Fruit fly (Drosophila melanogaster) whole organism, wandering third instar larva: ENCODE measurements around the gene CG18622.
A peak's percentile ranks its signal among the peaks of the same experiment; 100 is the strongest.

Source experiments
- Abd-B ChIP-seq: fragments of >200 bp; optimal IDR thresholded peaks from 2 replicates; lab custom pipeline; 2017; ENCODE audit warnings: missing biosample characterization, missing genetic modification characterization
- CG32264 ChIP-seq: fragments of 200-800 bp; sonication (Bioruptor generic); optimal IDR thresholded peaks from 2 replicates; lab custom pipeline; 2016; ENCODE audit warnings: missing biosample characterization, missing genetic modification characterization
- CG9705 ChIP-seq: fragments of 200-800 bp; sonication (Bioruptor generic); optimal IDR thresholded peaks from 2 replicates; lab custom pipeline; 2018; ENCODE audit warnings: missing biosample characterization, mild to moderate bottlenecking, missing genetic modification characterization
- CrebA ChIP-seq: fragments of 200-800 bp; sonication (Bioruptor generic); optimal IDR thresholded peaks from 2 replicates; lab custom pipeline; 2016; ENCODE audit warnings: missing biosample characterization, mild to moderate bottlenecking, missing genetic modification characterization, borderline replicate concordance
- Dfd ChIP-seq: fragments of >200 bp; optimal IDR thresholded peaks from 2 replicates; lab custom pipeline; 2017; ENCODE audit warnings: missing biosample characterization, missing genetic modification characterization
- Dif ChIP-seq: fragments of 200-275, 200-300 bp; sonication (Bioruptor generic); optimal IDR thresholded peaks from 2 replicates; lab custom pipeline; 2018; ENCODE audit warnings: missing biosample characterization, missing genetic modification characterization; ENCODE audit not compliant: partially characterized antibody
- GATAd ChIP-seq: sonication (Bioruptor generic); optimal IDR thresholded peaks from 2 replicates; lab custom pipeline; 2016; ENCODE audit warnings: missing biosample characterization, missing genetic modification characterization
- HLH106 ChIP-seq: fragments of 200-800 bp; optimal IDR thresholded peaks from 3 replicates; lab custom pipeline; 2019; ENCODE audit warnings: missing biosample characterization, mild to moderate bottlenecking, missing genetic modification characterization, moderate library complexity
- Hnf4 ChIP-seq: fragments of 200-800 bp; sonication (Bioruptor generic); optimal IDR thresholded peaks from 2 replicates; lab custom pipeline; 2016; ENCODE audit warnings: missing biosample characterization, mild to moderate bottlenecking, missing genetic modification characterization
- Hr78 ChIP-seq: fragments of >200 bp; optimal IDR thresholded peaks from 2 replicates; lab custom pipeline; 2017; ENCODE audit warnings: missing biosample characterization, missing genetic modification characterization
- Hr83 ChIP-seq: fragments of 200-300 bp; sonication (Bioruptor generic); optimal IDR thresholded peaks from 2 replicates; lab custom pipeline; 2016; ENCODE audit warnings: missing biosample characterization, mild to moderate bottlenecking, missing genetic modification characterization, moderate library complexity; ENCODE audit not compliant: poor library complexity, severe bottlenecking
- Jra ChIP-seq: sonication (Bioruptor generic); optimal IDR thresholded peaks from 2 replicates; lab custom pipeline; 2016; ENCODE audit warnings: missing biosample characterization, missing genetic modification characterization
- Mio ChIP-seq: sonication (Bioruptor generic); optimal IDR thresholded peaks from 2 replicates; lab custom pipeline; 2016; ENCODE audit warnings: missing biosample characterization, missing genetic modification characterization
- Myc ChIP-seq: fragments of >200 bp; optimal IDR thresholded peaks from 2 replicates; lab custom pipeline; 2017
- N ChIP-seq: fragments of >200 bp; optimal IDR thresholded peaks from 2 replicates; lab custom pipeline; 2018; ENCODE audit warnings: missing biosample characterization, missing external identifiers, missing genetic modification characterization
- OdsH ChIP-seq: fragments of 200-800 bp; sonication (Bioruptor generic); optimal IDR thresholded peaks from 2 replicates; lab custom pipeline; 2016; ENCODE audit warnings: missing biosample characterization, mild to moderate bottlenecking, missing genetic modification characterization
- Rel ChIP-seq, 2 experiments: fragments of 200-800 bp; sonication (Bioruptor generic) in 1 of 2; optimal IDR thresholded peaks; 2 replicates in 1 of 2; 3 replicates in 1 of 2; lab custom pipeline; 2016 to 2019; ENCODE audit warnings: mild to moderate bottlenecking in 2 of 2, missing biosample characterization in 2 of 2, missing genetic modification characterization in 2 of 2, moderate library complexity in 1 of 2
- Sp1 ChIP-seq: fragments of 200-800 bp; sonication (Bioruptor generic); optimal IDR thresholded peaks from 3 replicates; lab custom pipeline; 2019; ENCODE audit warnings: missing biosample characterization, mild to moderate bottlenecking, missing genetic modification characterization, moderate library complexity
- Vsx2 ChIP-seq: fragments of 200-300, 225-300 bp; sonication (Bioruptor generic); optimal IDR thresholded peaks from 2 replicates; lab custom pipeline; 2018; ENCODE audit warnings: missing biosample characterization, missing genetic modification characterization; ENCODE audit not compliant: partially characterized antibody
- br ChIP-seq: fragments of 200-800 bp; sonication (Bioruptor generic); optimal IDR thresholded peaks from 2 replicates; lab custom pipeline; 2016; ENCODE audit warnings: missing biosample characterization, missing genetic modification characterization
- brk ChIP-seq: fragments of 200-800 bp; sonication (Bioruptor generic); optimal IDR thresholded peaks from 2 replicates; lab custom pipeline; 2016; ENCODE audit warnings: missing biosample characterization, mild to moderate bottlenecking, missing genetic modification characterization
- dl ChIP-seq, 2 experiments: fragments of 175-275, 200-275 bp in 1 of 2; fragments of 200-275 bp in 1 of 2; sonication (Bioruptor generic); optimal IDR thresholded peaks; lab custom pipeline; 2018; ENCODE audit warnings: mild to moderate bottlenecking in 2 of 2, missing biosample characterization in 2 of 2, missing genetic modification characterization in 2 of 2, moderate library complexity in 2 of 2; ENCODE audit not compliant: partially characterized antibody in 2 of 2, insufficient read depth in 1 of 2
- dmrt93B ChIP-seq: fragments of 200-800 bp; sonication (Bioruptor generic); optimal IDR thresholded peaks from 2 replicates; lab custom pipeline; 2018; ENCODE audit warnings: missing biosample characterization, mild to moderate bottlenecking, missing genetic modification characterization
- dsf ChIP-seq: sonication (Bioruptor generic); optimal IDR thresholded peaks from 2 replicates; lab custom pipeline; 2016; ENCODE audit warnings: missing biosample characterization, missing genetic modification characterization, borderline replicate concordance
- ey ChIP-seq: fragments of 200-800 bp; sonication (Bioruptor generic); optimal IDR thresholded peaks from 2 replicates; lab custom pipeline; 2016; ENCODE audit warnings: missing biosample characterization, missing genetic modification characterization
- foxo ChIP-seq, 2 experiments: fragments of 200-800 bp; sonication (Bioruptor generic); optimal IDR thresholded peaks; 2 replicates in 1 of 2; 3 replicates in 1 of 2; lab custom pipeline; 2016 to 2017; ENCODE audit warnings: missing biosample characterization in 2 of 2, missing genetic modification characterization in 2 of 2
- fru ChIP-seq: fragments of 200-800 bp; sonication (Bioruptor generic); optimal IDR thresholded peaks from 3 replicates; lab custom pipeline; 2016; ENCODE audit warnings: missing biosample characterization, mild to moderate bottlenecking, missing genetic modification characterization
- h ChIP-seq: fragments of 200-800 bp; sonication (Bioruptor generic); optimal IDR thresholded peaks from 3 replicates; lab custom pipeline; 2016; ENCODE audit warnings: missing biosample characterization, mild to moderate bottlenecking, missing genetic modification characterization
- jim ChIP-seq: fragments of 175-275, 200-325 bp; sonication (Bioruptor generic); optimal IDR thresholded peaks from 2 replicates; lab custom pipeline; 2016; ENCODE audit warnings: missing biosample characterization, mild to moderate bottlenecking, missing genetic modification characterization
- lola ChIP-seq: fragments of >200 bp; optimal IDR thresholded peaks from 2 replicates; lab custom pipeline; 2017; ENCODE audit warnings: missing biosample characterization, missing genetic modification characterization
- pan ChIP-seq: fragments of >200 bp; optimal IDR thresholded peaks from 2 replicates; lab custom pipeline; 2017
- psq ChIP-seq: fragments of 200-800 bp; sonication (Bioruptor generic); optimal IDR thresholded peaks from 3 replicates; lab custom pipeline; 2017; ENCODE audit warnings: missing biosample characterization, mild to moderate bottlenecking, missing genetic modification characterization, moderate library complexity
- rgr ChIP-seq: fragments of 200-800 bp; sonication (Bioruptor generic); optimal IDR thresholded peaks from 3 replicates; lab custom pipeline; 2016; ENCODE audit warnings: missing biosample characterization, mild to moderate bottlenecking, missing genetic modification characterization
- sage ChIP-seq: fragments of 200-800 bp; sonication (Bioruptor generic); optimal IDR thresholded peaks from 2 replicates; lab custom pipeline; 2016; ENCODE audit warnings: missing biosample characterization, mild to moderate bottlenecking, missing genetic modification characterization
- sv ChIP-seq: fragments of 200-800 bp; sonication (Bioruptor generic); optimal IDR thresholded peaks from 3 replicates; lab custom pipeline; 2016; ENCODE audit warnings: missing biosample characterization, missing genetic modification characterization
- tai ChIP-seq: sonication (Bioruptor generic); optimal IDR thresholded peaks from 2 replicates; lab custom pipeline; 2016; ENCODE audit warnings: missing biosample characterization, missing genetic modification characterization
- usp ChIP-seq: fragments of >200 bp; optimal IDR thresholded peaks from 2 replicates; lab custom pipeline; 2017; ENCODE audit warnings: missing biosample characterization, missing genetic modification characterization
- woc ChIP-seq: sonication (Bioruptor generic); optimal IDR thresholded peaks from 2 replicates; lab custom pipeline; 2016; ENCODE audit warnings: missing biosample characterization, mild to moderate bottlenecking, missing genetic modification characterization

Gene CG18622

dm6 chr3R:17020956-17021355, 33.4 kb upstream of the CG18622 start, which contains the start of gene Adsl:
Adsl (minus strand) TSS chr3R:17021120.
- TF ChIP-seq Myc (lab: Kevin White, UChicago) (no peak), h (GFP tag; lab: Kevin White, UChicago) (peak; percentile 57), pan (lab: Kevin White, UChicago) (no peak), dsf (GFP tag; lab: Kevin White, UChicago) (no peak), lola (GFP tag; lab: Kevin White, UChicago) (no peak), Dif (no peak), br (GFP tag; lab: Kevin White, UChicago) (peak; percentile 29), tai (no peak), foxo (GFP tag; optimal IDR thresholded peaks at IDR 0.05; lab: Kevin White, UChicago) (peak in 1 of 2 experiments; percentile 37), fru (GFP tag; lab: Kevin White, UChicago) (no peak), psq (GFP tag; lab: Kevin White, UChicago) (no peak), jim (GFP tag; lab: Kevin White, UChicago) (no peak), Rel (GFP tag; optimal IDR thresholded peaks at IDR 0.05; lab: Kevin White, UChicago) (no peak), Rel (tag; optimal IDR thresholded peaks at IDR 0.05; lab: Kevin White, UChicago) (no peak), brk (GFP tag; lab: Kevin White, UChicago) (no peak), Hr83 (GFP tag; lab: Kevin White, UChicago) (peak; percentile 46), dmrt93B (GFP tag; lab: Kevin White, UChicago) (peak; percentile 63), CrebA (GFP tag; lab: Kevin White, UChicago) (peak; percentile 32), HLH106 (tag; lab: Kevin White, UChicago) (peak; percentile 54), dl (GFP tag; optimal IDR thresholded peaks at IDR 0.05; lab: Kevin White, UChicago; ENCODE audit: insufficient read depth in 1 of 2, partially characterized antibody in 2 of 2) (no peak), GATAd (GFP tag; lab: Kevin White, UChicago) (no peak), Hnf4 (GFP tag; lab: Kevin White, UChicago) (peak; percentile 38), usp (GFP tag; lab: Kevin White, UChicago) (no peak), sv (GFP tag; lab: Kevin White, UChicago) (peak; percentile 15), CG9705 (peak; percentile 65), woc (no peak), Jra (GFP tag; lab: Kevin White, UChicago) (no peak), sage (GFP tag; lab: Kevin White, UChicago) (peak; percentile 34), Abd-B (GFP tag; lab: Kevin White, UChicago) (no peak), Hr78 (no peak), Vsx2 (GFP tag; lab: Kevin White, UChicago) (no peak), ey (GFP tag; lab: Kevin White, UChicago) (no peak), Mio (GFP tag; lab: Kevin White, UChicago) (no peak), Sp1 (GFP tag; lab: Kevin White, UChicago) (peak; percentile 66), OdsH (GFP tag; lab: Kevin White, UChicago) (peak; percentile 53), Dfd (no peak), rgr (GFP tag; lab: Kevin White, UChicago) (no peak), N (GFP tag; lab: Kevin White, UChicago) (no peak), CG32264 (GFP tag; lab: Kevin White, UChicago) (no peak)

dm6 chr3R:17018902-17019527, 31.5 kb upstream of the CG18622 start:
- no peak for TF ChIP-seq dmrt93B (GFP tag; lab: Kevin White, UChicago)
- no peak for TF ChIP-seq Rel (GFP tag; optimal IDR thresholded peaks at IDR 0.05; lab: Kevin White, UChicago)
- TF ChIP-seq Rel (tag; optimal IDR thresholded peaks at IDR 0.05; lab: Kevin White, UChicago), result peak; percentile 39
